Fruit fly (Drosophila melanogaster) Kc167 (cell line): ENCODE measurements around the gene Cpr31A.

Experiments
- h ChIP-seq: fragments of >200 bp; optimal IDR thresholded peaks from 3 replicates; lab custom pipeline; 2018; ENCODE audit warnings: missing external identifiers
- psq ChIP-seq: fragments of >200 bp; optimal IDR thresholded peaks from 2 replicates; lab custom pipeline; 2017; ENCODE audit warnings: missing external identifiers

DNA sequence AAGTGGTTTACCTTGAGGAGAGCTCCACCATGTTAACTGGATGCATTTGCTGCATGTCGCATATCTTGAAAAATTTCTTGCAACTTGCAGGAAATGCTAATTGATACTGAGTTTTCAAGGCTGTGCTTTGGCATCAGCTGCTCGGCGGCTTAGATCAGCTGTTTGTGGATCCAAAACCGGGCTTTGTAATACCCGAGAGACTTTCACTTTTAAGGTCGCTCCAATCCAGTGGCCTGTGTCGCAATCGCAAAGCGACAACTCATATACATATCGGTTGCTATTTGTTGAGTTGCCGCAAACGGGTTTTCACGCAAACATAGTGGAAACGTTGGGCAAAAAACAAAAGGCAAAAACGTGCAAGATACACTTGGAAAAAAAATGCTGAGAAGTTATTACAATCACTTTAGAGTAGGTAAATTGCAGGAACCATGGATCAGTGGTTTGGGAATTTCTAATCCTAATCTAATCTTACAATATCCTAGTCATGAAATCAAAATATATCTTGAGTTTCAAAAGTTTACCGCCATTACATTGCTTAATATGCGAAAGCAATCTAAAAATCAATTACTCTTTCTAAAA, 18.1 kb upstream of the Cpr31A start:
- no peak for TF ChIP-seq h (lab: Kevin White, UChicago)
- no peak for TF ChIP-seq psq (lab: Kevin White, UChicago)
